Worm (Caenorhabditis elegans) whole organism, L4/young adult: ENCODE measurements around the gene mec-18.

Experiments
- W03F9.2 ChIP-seq: fragments of 150-350 bp; optimal IDR thresholded peaks from 2 replicates; lab custom pipeline; 2014; ENCODE audit warnings: missing biosample characterization, missing genetic modification characterization
- dao-5 ChIP-seq: sonication (generic microtip); optimal IDR thresholded peaks from 2 replicates; lab custom pipeline; 2016; ENCODE audit warnings: missing genotype, missing genetic modification characterization, moderate library complexity, missing compliant biosample characterization
- him-1 ChIP-seq: sonication (generic microtip); optimal IDR thresholded peaks from 2 replicates; lab custom pipeline; 2016; ENCODE audit warnings: missing genotype, missing genetic modification reagents, missing genetic modification characterization, missing compliant biosample characterization

DNA sequence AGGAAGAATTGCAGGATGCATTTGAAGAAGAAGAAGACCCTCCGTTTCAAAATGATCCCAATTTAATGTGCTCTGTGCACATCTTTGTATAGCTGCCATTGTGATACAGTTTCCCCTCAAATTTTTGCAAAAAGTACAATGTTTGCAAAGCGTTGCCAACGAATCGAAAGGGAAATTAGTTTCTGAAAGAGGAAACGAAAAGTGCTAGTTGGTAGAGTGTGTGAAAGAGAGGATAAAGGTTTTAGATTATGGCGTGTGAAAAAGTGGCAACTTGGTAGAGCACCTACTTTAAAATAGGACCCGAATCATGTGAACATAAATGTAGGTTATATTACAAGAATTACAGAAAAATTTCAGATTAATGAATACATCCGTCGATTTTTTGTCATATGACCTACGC is 37.7 kb upstream of the mec-18 start, which contains the start of gene C52B9.8:
- TF ChIP-seq dao-5 (tag; lab: Kevin White, UChicago) (no peak), W03F9.2 (tag; lab: Kevin White, UChicago) (no peak), him-1 (tag; lab: Kevin White, UChicago) (no peak)
